Worm (Caenorhabditis elegans) whole organism, L1 larva: Measurements from ENCODE around the gene srxa-2.

Experiments
- C04F5.9 ChIP-seq: sonication (generic microtip); optimal IDR thresholded peaks from 2 replicates; lab custom pipeline; 2016; ENCODE audit warnings: missing genetic modification characterization, missing compliant biosample characterization
- C16A3.4 ChIP-seq: fragments of 150-350 bp; optimal IDR thresholded peaks from 2 replicates; lab custom pipeline; 2014; ENCODE audit warnings: missing biosample characterization, missing genetic modification characterization
- F16B12.6 ChIP-seq: fragments of 150-350 bp; optimal IDR thresholded peaks from 2 replicates; lab custom pipeline; 2014; ENCODE audit warnings: missing biosample characterization, missing genetic modification characterization
- Y116A8C.19 ChIP-seq: sonication (generic microtip); optimal IDR thresholded peaks from 2 replicates; lab custom pipeline; 2016; ENCODE audit warnings: missing compliant biosample characterization, missing genetic modification characterization, borderline replicate concordance
- ama-1 ChIP-seq: fragments of 150-350 bp; optimal IDR thresholded peaks from 2 replicates; lab custom pipeline; 2014
- blmp-1 ChIP-seq: fragments of 150-350 bp; optimal IDR thresholded peaks from 2 replicates; lab custom pipeline; 2014; ENCODE audit warnings: missing biosample characterization, missing genetic modification characterization
- ceh-63 ChIP-seq: fragments of 200-800 bp; sonication (Bioruptor generic); optimal IDR thresholded peaks from 2 replicates; lab custom pipeline; 2018; ENCODE audit warnings: mild to moderate bottlenecking, missing genetic modification characterization, missing compliant biosample characterization
- ceh-8 ChIP-seq: fragments of 200-800 bp; sonication (Bioruptor generic); optimal IDR thresholded peaks from 2 replicates; lab custom pipeline; 2018; ENCODE audit warnings: mild to moderate bottlenecking, missing genetic modification characterization, moderate library complexity, missing compliant biosample characterization
- ceh-90 ChIP-seq: sonication (generic microtip); optimal IDR thresholded peaks from 2 replicates; lab custom pipeline; 2016; ENCODE audit warnings: missing genetic modification characterization, missing compliant biosample characterization
- dpl-1 ChIP-seq, 3 experiments: fragments of 150-350 bp in 2 of 3; sonication (generic microtip) in 1 of 3; optimal IDR thresholded peaks; 2 replicates each; lab custom pipeline; 2014 to 2017; ENCODE audit warnings: missing biosample characterization in 3 of 3, missing genetic modification characterization in 3 of 3, missing genetic modification reagents in 3 of 3
- dsc-1 ChIP-seq: sonication (generic microtip); optimal IDR thresholded peaks from 2 replicates; lab custom pipeline; 2016; ENCODE audit warnings: mild to moderate bottlenecking, missing genetic modification characterization, missing compliant biosample characterization
- efl-1 ChIP-seq, 4 experiments: fragments of 150-350 bp; optimal IDR thresholded peaks in 3 of 4; peaks in 1 of 4; 1 replicate in 1 of 4; 2 replicates in 3 of 4; lab custom pipeline; 2014; ENCODE audit warnings: missing biosample characterization in 2 of 4, missing genetic modification characterization in 2 of 4, missing genetic modification reagents in 2 of 4
- efl-3 ChIP-seq: fragments of 200-800 bp; sonication (Bioruptor generic); optimal IDR thresholded peaks from 2 replicates; lab custom pipeline; 2018; ENCODE audit warnings: mild to moderate bottlenecking, missing genetic modification characterization, missing compliant biosample characterization
- egl-13 ChIP-seq: sonication (generic microtip); optimal IDR thresholded peaks from 2 replicates; lab custom pipeline; 2016; ENCODE audit warnings: missing genotype, missing genetic modification reagents, missing genetic modification characterization, missing compliant biosample characterization
- fkh-8 ChIP-seq: sonication (generic microtip); optimal IDR thresholded peaks from 2 replicates; lab custom pipeline; 2016; ENCODE audit warnings: mild to moderate bottlenecking, missing genetic modification characterization, missing compliant biosample characterization
- fos-1 ChIP-seq: fragments of 150-350 bp; optimal IDR thresholded peaks from 2 replicates; lab custom pipeline; 2014; ENCODE audit warnings: missing biosample characterization, missing genetic modification characterization
- grh-1 ChIP-seq: fragments of 200-800 bp; sonication (Bioruptor generic); IDR thresholded peaks from 2 replicates; pipeline ENCODE4 v1.3.6; 2022; ENCODE audit warnings: missing genetic modification reagents, missing genetic modification characterization, missing compliant biosample characterization
- hlh-17 ChIP-seq: fragments of 200-800 bp; sonication (Bioruptor generic); optimal IDR thresholded peaks from 2 replicates; lab custom pipeline; 2018; ENCODE audit warnings: missing genetic modification characterization, mild to moderate bottlenecking, missing compliant biosample characterization, moderate library complexity, borderline replicate concordance
- hlh-4 ChIP-seq: sonication (generic microtip); optimal IDR thresholded peaks from 2 replicates; lab custom pipeline; 2016; ENCODE audit warnings: mild to moderate bottlenecking, missing genetic modification characterization, missing compliant biosample characterization
- isw-1 ChIP-seq: fragments of 200-800 bp; sonication (Bioruptor generic); IDR thresholded peaks from 2 replicates; pipeline ENCODE4 v1.3.6; 2022; ENCODE audit warnings: missing genetic modification characterization, missing compliant biosample characterization
- lin-13 ChIP-seq: fragments of 150-350 bp; optimal IDR thresholded peaks from 2 replicates; lab custom pipeline; 2014; ENCODE audit warnings: missing biosample characterization, missing genetic modification reagents, missing genetic modification characterization
- lin-14 ChIP-seq: fragments of 200-800 bp; sonication (Bioruptor generic); optimal IDR thresholded peaks from 2 replicates; lab custom pipeline; 2018; ENCODE audit warnings: mild to moderate bottlenecking, missing genetic modification characterization, moderate library complexity, missing compliant biosample characterization
- lin-35 ChIP-seq, 2 experiments: fragments of 150-350 bp; optimal IDR thresholded peaks; 2 replicates each; lab custom pipeline; 2014; ENCODE audit warnings: missing biosample characterization in 2 of 2, missing genetic modification characterization in 2 of 2, missing genetic modification reagents in 2 of 2
- lin-39 ChIP-seq: fragments of 150-350 bp; optimal IDR thresholded peaks from 2 replicates; lab custom pipeline; 2014; ENCODE audit warnings: missing biosample characterization, missing genetic modification reagents, missing genetic modification characterization
- lsy-2 ChIP-seq, 2 experiments: fragments of 150-350 bp; optimal IDR thresholded peaks; 2 replicates each; lab custom pipeline; 2014; ENCODE audit warnings: missing biosample characterization in 2 of 2, missing genetic modification characterization in 2 of 2
- mab-9 ChIP-seq: fragments of 200-800 bp; sonication (Bioruptor generic); IDR thresholded peaks from 2 replicates; pipeline ENCODE4 v1.3.6; 2022; ENCODE audit warnings: missing genetic modification reagents, missing genetic modification characterization, missing compliant biosample characterization
- nhr-11 ChIP-seq: fragments of 150-350 bp; optimal IDR thresholded peaks from 2 replicates; lab custom pipeline; 2014; ENCODE audit warnings: missing biosample characterization, missing genetic modification characterization
- nhr-19 ChIP-seq: fragments of 200-800 bp; sonication (Bioruptor generic); conservative IDR thresholded peaks from 2 replicates; pipeline ENCODE4 v1.3.6; 2022; ENCODE audit warnings: missing genetic modification characterization, missing compliant biosample characterization
- nhr-28 ChIP-seq: fragments of 150-350 bp; optimal IDR thresholded peaks from 2 replicates; lab custom pipeline; 2014; ENCODE audit warnings: missing biosample characterization, missing genetic modification characterization
- nhr-76 ChIP-seq: sonication (generic microtip); optimal IDR thresholded peaks from 2 replicates; lab custom pipeline; 2017; ENCODE audit warnings: missing biosample characterization, missing genetic modification characterization
- nhr-77 ChIP-seq: fragments of 150-350 bp; optimal IDR thresholded peaks from 2 replicates; lab custom pipeline; 2014; ENCODE audit warnings: missing biosample characterization, missing genetic modification characterization
- nhr-84 ChIP-seq: sonication (generic microtip); optimal IDR thresholded peaks from 2 replicates; lab custom pipeline; 2017; ENCODE audit warnings: missing biosample characterization, missing genetic modification characterization
- nhr-85 ChIP-seq: sonication (generic microtip); peaks from one replicate; lab custom pipeline; 2016; ENCODE audit warnings: missing genetic modification characterization, inconsistent platforms, missing compliant biosample characterization
- nhr-90 ChIP-seq: sonication (generic microtip); optimal IDR thresholded peaks from 2 replicates; lab custom pipeline; 2016; ENCODE audit warnings: mild to moderate bottlenecking, missing genetic modification characterization, missing compliant biosample characterization; ENCODE audit not compliant: poor library complexity
- pqm-1 ChIP-seq: sonication (generic microtip); optimal IDR thresholded peaks from 3 replicates; lab custom pipeline; 2017; ENCODE audit warnings: missing biosample characterization, missing genetic modification characterization
- rnt-1 ChIP-seq: sonication (generic microtip); optimal IDR thresholded peaks from 2 replicates; lab custom pipeline; 2016; ENCODE audit warnings: mild to moderate bottlenecking, missing genetic modification characterization, moderate library complexity, missing compliant biosample characterization
- skn-1 ChIP-seq: fragments of 150-350 bp; optimal IDR thresholded peaks from 2 replicates; lab custom pipeline; 2014; ENCODE audit warnings: missing biosample characterization, missing genetic modification characterization
- snpc-4 ChIP-seq: fragments of 150-350 bp; optimal IDR thresholded peaks from 2 replicates; lab custom pipeline; 2014; ENCODE audit warnings: missing biosample characterization, missing genetic modification characterization
- sox-4 ChIP-seq: sonication (generic microtip); optimal IDR thresholded peaks from 2 replicates; lab custom pipeline; 2016; ENCODE audit warnings: missing genetic modification characterization, missing compliant biosample characterization
- tbx-2 ChIP-seq: sonication (generic microtip); optimal IDR thresholded peaks from 2 replicates; lab custom pipeline; 2016; ENCODE audit warnings: missing genetic modification characterization, missing compliant biosample characterization
- tlp-1 ChIP-seq: fragments of 150-350 bp; optimal IDR thresholded peaks from 2 replicates; lab custom pipeline; 2014; ENCODE audit warnings: missing biosample characterization, missing genetic modification characterization
- unc-130 ChIP-seq: fragments of 150-350 bp; optimal IDR thresholded peaks from 2 replicates; lab custom pipeline; 2017; ENCODE audit warnings: missing biosample characterization, missing genetic modification characterization, inconsistent platforms
- unc-30 ChIP-seq: sonication (generic microtip); optimal IDR thresholded peaks from 2 replicates; lab custom pipeline; 2017; ENCODE audit warnings: missing biosample characterization, missing genetic modification characterization
- unc-98 ChIP-seq: fragments of 200-800 bp; sonication (Bioruptor generic); IDR thresholded peaks from 2 replicates; pipeline ENCODE4 v1.3.6; 2022; ENCODE audit warnings: missing genetic modification characterization, missing compliant biosample characterization
- vab-15 ChIP-seq: sonication (generic microtip); optimal IDR thresholded peaks from 2 replicates; lab custom pipeline; 2017; ENCODE audit warnings: missing genotype, mild to moderate bottlenecking, missing genetic modification characterization, missing compliant biosample characterization
- zag-1 ChIP-seq: fragments of 150-350 bp; optimal IDR thresholded peaks from 2 replicates; lab custom pipeline; 2014; ENCODE audit warnings: missing biosample characterization, missing genetic modification characterization
- zip-4 ChIP-seq: fragments of 200-800 bp; sonication (Bioruptor generic); optimal IDR thresholded peaks from 2 replicates; lab custom pipeline; 2018; ENCODE audit warnings: mild to moderate bottlenecking, missing genetic modification characterization, moderate library complexity, missing compliant biosample characterization
- ztf-11 ChIP-seq, 2 experiments: sonication (generic microtip); optimal IDR thresholded peaks; 2 replicates each; lab custom pipeline; 2016 to 2017; ENCODE audit warnings: missing genetic modification characterization in 2 of 2, missing biosample characterization in 1 of 2, missing compliant biosample characterization in 1 of 2

Gene srxa-2

DNA sequence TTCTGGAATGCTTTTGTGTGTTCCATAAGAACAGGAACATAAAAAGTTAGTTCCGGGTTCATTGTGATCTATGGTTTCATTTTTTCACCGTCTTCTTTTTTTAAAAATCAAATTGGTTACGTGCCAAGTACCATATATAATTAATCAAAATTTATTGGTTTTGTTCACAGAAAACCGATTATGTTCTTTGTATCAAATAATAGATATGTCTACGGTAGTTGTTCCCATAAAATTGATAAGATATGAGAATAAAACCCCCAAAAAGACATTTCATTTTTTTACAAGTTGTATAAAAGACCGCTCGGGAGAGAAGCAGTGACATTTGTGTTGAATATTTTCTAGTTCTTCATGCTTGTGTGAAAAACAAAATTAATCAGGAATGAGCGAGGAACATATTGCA, 42.1 kb upstream of the srxa-2 start, which contains the start of gene C10C5.5:
Gene C10C5.5 (plus strand): TSS at position 301 of the 400 bp plus-strand sequence.
- no peak for TF ChIP-seq vab-15 (tag; lab: Kevin White, UChicago)
- TF ChIP-seq ceh-63 (GFP tag; lab: Kevin White, UChicago), result no peak
- no peak for TF ChIP-seq nhr-85
- no peak for TF ChIP-seq ceh-90 (tag; lab: Kevin White, UChicago)
- no peak for TF ChIP-seq zag-1 (tag; lab: Kevin White, UChicago)
- no peak for TF ChIP-seq C04F5.9
- no peak for TF ChIP-seq rnt-1 (tag; lab: Kevin White, UChicago)
- TF ChIP-seq unc-30 (tag; lab: Kevin White, UChicago), result no peak
- TF ChIP-seq ceh-8, result no peak
- TF ChIP-seq grh-1 (GFP tag; lab: Robert Waterston, UW), result no peak
- TF ChIP-seq lin-39, result no peak
- no peak for TF ChIP-seq F16B12.6 (tag; lab: Kevin White, UChicago)

- TF ChIP-seq zag-1 (tag; lab: Kevin White, UChicago), result no peak
- TF ChIP-seq F16B12.6 (tag; lab: Kevin White, UChicago), result no peak
- no peak for TF ChIP-seq nhr-77 (tag; lab: Kevin White, UChicago)
- TF ChIP-seq lsy-2 (tag; optimal IDR thresholded peaks at IDR 0.05; lab: Kevin White, UChicago), result no peak
These were observed 38.4 kb upstream of the srxa-2 start, which contains the start of gene C10C5.7 for ce11 chrIV:9384826-9385225. C10C5.7 (plus strand) TSS chrIV:9385126.

ce11 chrIV:9386038-9386437, 37.2 kb upstream of the srxa-2 start, which contains the start of gene daf-15:
daf-15 (plus strand) TSS chrIV:9386208.
- TF ChIP-seq egl-13 (tag; lab: Kevin White, UChicago), result peak; percentile 25
- no peak for TF ChIP-seq ceh-8
- peak; percentile 10; the same call in 1 of the 2 replicates for TF ChIP-seq isw-1 (GFP tag; lab: Robert Waterston, UW)
- TF ChIP-seq pqm-1 (tag; lab: Kevin White, UChicago), result no peak
- no peak for TF ChIP-seq hlh-17 (GFP tag; lab: Kevin White, UChicago)
- TF ChIP-seq efl-1 (optimal IDR thresholded peaks at IDR 0.05; lab: Kevin White, UChicago), result peak; percentile 83 to 97
- peak; percentile 97 to 100 for TF ChIP-seq efl-1 (GFP tag; optimal IDR thresholded peaks at IDR 0.05 in 1 of 2; lab: Kevin White, UChicago)
- TF ChIP-seq nhr-19, result peak; percentile 35
- peak; percentile 36 for TF ChIP-seq lin-39
- TF ChIP-seq ceh-63 (GFP tag; lab: Kevin White, UChicago), result no peak
- TF ChIP-seq nhr-11 (tag; lab: Kevin White, UChicago), result no peak
- peak; percentile 95 to 98 for TF ChIP-seq lin-35 (GFP tag; optimal IDR thresholded peaks at IDR 0.05; lab: Kevin White, UChicago)
- peak; percentile 64 for TF ChIP-seq unc-130 (tag; lab: Kevin White, UChicago)
- no peak for TF ChIP-seq efl-3 (GFP tag; lab: Kevin White, UChicago)
- no peak for TF ChIP-seq nhr-28 (tag; lab: Kevin White, UChicago)
- peak; percentile 42 for TF ChIP-seq blmp-1 (tag; lab: Kevin White, UChicago)
- no peak for TF ChIP-seq zip-4 (GFP tag; lab: Kevin White, UChicago)
- TF ChIP-seq tlp-1 (tag; lab: Kevin White, UChicago), result no peak
- no peak for TF ChIP-seq nhr-76 (tag; lab: Kevin White, UChicago)
- no peak for TF ChIP-seq unc-98
- peak; percentile 28 for TF ChIP-seq nhr-90 (tag; lab: Kevin White, UChicago)
- no peak for TF ChIP-seq unc-30 (tag; lab: Kevin White, UChicago)
- peak; percentile 23 for TF ChIP-seq snpc-4 (tag; lab: Kevin White, UChicago)
- peak; percentile 44 for TF ChIP-seq fkh-8 (tag; lab: Kevin White, UChicago)
- TF ChIP-seq skn-1 (tag; lab: Kevin White, UChicago), result peak; percentile 65
- TF ChIP-seq rnt-1 (tag; lab: Kevin White, UChicago), result peak; percentile 64
- TF ChIP-seq nhr-84 (tag; lab: Kevin White, UChicago), result no peak
- no peak for TF ChIP-seq ama-1 (lab: Kevin White, UChicago)
- TF ChIP-seq grh-1 (GFP tag; lab: Robert Waterston, UW), result 0 out of 2 replicates have a peak, but pooled peaks have one; percentile 6
- TF ChIP-seq hlh-4 (tag; lab: Kevin White, UChicago), result no peak
- TF ChIP-seq fos-1, result no peak
- TF ChIP-seq dpl-1 (GFP tag; optimal IDR thresholded peaks at IDR 0.05; lab: Kevin White, UChicago), result peak; percentile 90 to 96 (median 96)
- no peak for TF ChIP-seq ztf-11 (tag; optimal IDR thresholded peaks at IDR 0.05; lab: Kevin White, UChicago)
- peak; percentile 35 for TF ChIP-seq dsc-1 (tag; lab: Kevin White, UChicago)
- TF ChIP-seq C16A3.4, result peak; percentile 68
- peak; percentile 40 for TF ChIP-seq lin-13 (GFP tag; lab: Kevin White, UChicago)
- TF ChIP-seq mab-9, result no peak
- TF ChIP-seq tbx-2 (tag; lab: Kevin White, UChicago), result peak; percentile 59
- TF ChIP-seq Y116A8C.19, result no peak
- no peak for TF ChIP-seq sox-4 (tag; lab: Kevin White, UChicago)
- no peak for TF ChIP-seq lin-14
